Worm (Caenorhabditis elegans): ENCODE results near the gene mrp-3.

DNA sequence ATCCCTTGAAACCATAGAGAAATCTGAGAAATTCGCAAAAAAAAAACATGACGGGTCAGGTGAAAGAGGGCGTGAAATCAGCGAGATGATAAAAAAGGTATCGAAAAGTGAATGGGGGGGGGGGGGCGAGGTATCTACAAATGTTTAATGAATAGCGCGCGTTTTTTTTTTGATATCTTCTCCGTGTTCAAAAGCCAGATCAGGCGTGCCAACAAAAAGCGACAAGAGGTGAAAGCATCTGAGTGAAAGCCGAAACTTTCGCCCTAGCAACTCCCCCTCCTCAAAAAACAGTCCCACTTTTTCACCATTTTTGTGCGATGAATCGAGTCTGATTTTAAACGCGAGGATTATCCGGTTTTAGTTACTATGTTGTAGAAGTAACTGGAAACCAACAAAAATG, 51.1 kb downstream of the mrp-3 start:
- no peak for TF ChIP-seq med-1 (GFP tag; optimal IDR thresholded peaks at IDR 0.05; ENCODE audit: insufficient read depth)
- TF ChIP-seq klf-2 (GFP tag; conservative IDR thresholded peaks at IDR 0.05) = no peak
- no peak for TF ChIP-seq ztf-29 (GFP tag; IDR thresholded peaks at IDR 0.05)
- no peak for TF ChIP-seq ref-1 (GFP tag; conservative IDR thresholded peaks at IDR 0.05)
- TF ChIP-seq T22C8.4 (GFP tag; IDR thresholded peaks at IDR 0.05) = no peak
- no peak for TF ChIP-seq ztf-23 (GFP tag; IDR thresholded peaks at IDR 0.05)
- no peak for TF ChIP-seq flt-1 (GFP tag; IDR thresholded peaks at IDR 0.05)
- TF ChIP-seq cog-1 (tag; optimal IDR thresholded peaks at IDR 0.05) = no peak
